Worm (Caenorhabditis elegans): ENCODE measurements around the gene fbxb-17.
"Not testable (repeated sequence)": the region's sequence is repeated elsewhere in the genome, so short reads cannot be mapped to it uniquely, and the experiment has no call there.

fbxb-17 gene

ce11 chrII:1676088-1676487, at the start of gene fbxb-17:
TSS of gene fbxb-17 (plus strand) at chrII:1676388.
- TF ChIP-seq zip-5 (tag; optimal IDR thresholded peaks at IDR 0.05) (no peak), ceh-6 (GFP tag; optimal IDR thresholded peaks at IDR 0.05) (no peak), ceh-31 (tag; optimal IDR thresholded peaks at IDR 0.05) (no peak), pag-3 (tag; optimal IDR thresholded peaks at IDR 0.05; ENCODE audit: borderline replicate concordance) (no peak), hlh-6 (tag; optimal IDR thresholded peaks at IDR 0.05) (no peak), ets-4 (tag; optimal IDR thresholded peaks at IDR 0.05) (no peak), ceh-48 (tag; optimal IDR thresholded peaks at IDR 0.05) (no peak), che-1 (tag; optimal IDR thresholded peaks at IDR 0.05) (no peak), sox-2 (GFP tag; IDR thresholded peaks at IDR 0.05) (no peak), ceh-22 (tag; optimal IDR thresholded peaks at IDR 0.05) (no peak), lin-11 (tag; optimal IDR thresholded peaks at IDR 0.05) (no peak), C08G9.2 (tag; optimal IDR thresholded peaks at IDR 0.05) (no peak), pha-2 (tag; optimal IDR thresholded peaks at IDR 0.05) (no peak), F13H6.1 (tag; optimal IDR thresholded peaks at IDR 0.05) (no peak), elt-2 (tag; optimal IDR thresholded peaks at IDR 0.05) (no peak), ceh-9 (tag; optimal IDR thresholded peaks at IDR 0.05) (no peak), pqm-1 (tag; optimal IDR thresholded peaks at IDR 0.05) (no peak), fkh-6 (tag; optimal IDR thresholded peaks at IDR 0.05) (no peak), ceh-34 (tag; optimal IDR thresholded peaks at IDR 0.05) (no peak)

ce11 chrII:1627783-1628182, 48.4 kb upstream of the fbxb-17 start, which contains the start of gene C08E3.15:
TSS of gene C08E3.15 (minus strand) at chrII:1627883.
- not testable (repeated sequence) for TF ChIP-seq pqm-1, ceh-18, hlh-6 (tag; optimal IDR thresholded peaks at IDR 0.05)

- TF ChIP-seq rnt-1 (tag; optimal IDR thresholded peaks at IDR 0.05); hlh-30 (tag; optimal IDR thresholded peaks at IDR 0.05; ENCODE audit: insufficient read depth); pros-1 (tag; optimal IDR thresholded peaks at IDR 0.05): not testable (repeated sequence)
Measured at ce11 chrII:1632216-1632615, 44.0 kb upstream of the fbxb-17 start, which contains the start of gene C08E3.13. TSS of gene C08E3.13 (minus strand) at chrII:1632316.

- TF ChIP-seq syd-9 (tag; optimal IDR thresholded peaks at IDR 0.05); fax-1 (tag; optimal IDR thresholded peaks at IDR 0.05); mec-3 (tag; optimal IDR thresholded peaks at IDR 0.05; ENCODE audit: borderline replicate concordance): not testable (repeated sequence)
Measured at ce11 chrII:1633490-1633889, 42.7 kb upstream of the fbxb-17 start, which contains the start of gene C08E3.1. TSS of gene C08E3.1 (plus strand) at chrII:1633790.

- TF ChIP-seq elt-2 (tag; optimal IDR thresholded peaks at IDR 0.05) (no peak), K02D7.2 (tag; optimal IDR thresholded peaks at IDR 0.05) (no peak), ceh-2 (tag; optimal IDR thresholded peaks at IDR 0.05) (no peak), tbx-2 (tag; optimal IDR thresholded peaks at IDR 0.05) (no peak), hlh-13 (GFP tag; optimal IDR thresholded peaks at IDR 0.05) (no peak), ceh-31 (tag; optimal IDR thresholded peaks at IDR 0.05) (no peak), nhr-232 (tag; optimal IDR thresholded peaks at IDR 0.05) (no peak), F13H6.1 (tag; optimal IDR thresholded peaks at IDR 0.05) (no peak), mec-3 (tag; optimal IDR thresholded peaks at IDR 0.05; ENCODE audit: borderline replicate concordance) (no peak), fkh-10 (GFP tag; optimal IDR thresholded peaks at IDR 0.05) (no peak), sdc-2 (tag; optimal IDR thresholded peaks at IDR 0.05) (no peak), pqm-1 (tag; optimal IDR thresholded peaks at IDR 0.05) (no peak), lim-6 (tag; optimal IDR thresholded peaks at IDR 0.05) (no peak)
Measured at ce11 chrII:1635969-1636368, 40.2 kb upstream of the fbxb-17 start.

Data from whole organism, late embryonic.